Fruit fly (Drosophila melanogaster) whole organism, pupa: Measurements from ENCODE around the gene CG5793.

Experiments used
- CG10348 ChIP-seq: fragments of 200-800 bp; sonication (Bioruptor generic); IDR thresholded peaks from 2 replicates; pipeline ENCODE4 v1.3.6; 2022; ENCODE audit warnings: missing biosample characterization, missing genetic modification characterization
- CG12605 ChIP-seq: fragments of 200-800 bp; sonication (Bioruptor generic); IDR thresholded peaks from 2 replicates; pipeline ENCODE4 v1.3.6; 2022; ENCODE audit warnings: missing biosample characterization, missing genetic modification characterization
- CG13204 ChIP-seq: fragments of 200-800 bp; sonication (Bioruptor generic); optimal IDR thresholded peaks from 2 replicates; lab custom pipeline; 2018; ENCODE audit warnings: missing biosample characterization, mild to moderate bottlenecking, missing genetic modification characterization, moderate library complexity
- CG14655 ChIP-seq: fragments of 200-800 bp; sonication (Bioruptor generic); optimal IDR thresholded peaks from 3 replicates; lab custom pipeline; 2017; ENCODE audit warnings: mild to moderate bottlenecking, missing biosample characterization, missing genetic modification reagents, missing genetic modification characterization
- CG15710 ChIP-seq: fragments of 200-800 bp; sonication (Bioruptor generic); optimal IDR thresholded peaks from 2 replicates; lab custom pipeline; 2018; ENCODE audit warnings: missing biosample characterization, mild to moderate bottlenecking, missing genetic modification characterization, moderate library complexity
- CG17806 ChIP-seq: fragments of 200-800 bp; sonication (Bioruptor generic); optimal IDR thresholded peaks from 2 replicates; lab custom pipeline; 2018; ENCODE audit warnings: missing biosample characterization, mild to moderate bottlenecking, missing genetic modification characterization, moderate library complexity
- CG32121 ChIP-seq: fragments of 200-800 bp; sonication (Bioruptor generic); IDR thresholded peaks from 2 replicates; pipeline ENCODE4 v1.3.6; 2022; ENCODE audit warnings: missing biosample characterization, missing genetic modification characterization
- CG34367 ChIP-seq: fragments of 200-800 bp; sonication (Bioruptor generic); optimal IDR thresholded peaks from 2 replicates; lab custom pipeline; 2018; ENCODE audit warnings: missing biosample characterization, mild to moderate bottlenecking, missing genetic modification characterization
- CG4496 ChIP-seq: fragments of 200-800 bp; sonication (Bioruptor generic); IDR thresholded peaks from 3 replicates; pipeline ENCODE4 v1.3.6; 2022; ENCODE audit warnings: missing biosample characterization, missing genetic modification characterization
- CG8159 ChIP-seq: fragments of 200-800 bp; sonication (Bioruptor generic); optimal IDR thresholded peaks from 3 replicates; lab custom pipeline; 2018; ENCODE audit warnings: missing biosample characterization, mild to moderate bottlenecking, missing genetic modification characterization, moderate library complexity
- CG8301 ChIP-seq: fragments of 200-800 bp; sonication (Bioruptor generic); optimal IDR thresholded peaks from 2 replicates; lab custom pipeline; 2018; ENCODE audit warnings: missing biosample characterization, mild to moderate bottlenecking, missing genetic modification characterization
- CG9948 ChIP-seq: fragments of 200-800 bp; sonication (Bioruptor generic); optimal IDR thresholded peaks from 2 replicates; lab custom pipeline; 2018; ENCODE audit warnings: missing biosample characterization, mild to moderate bottlenecking, missing genetic modification characterization, moderate library complexity
- D1 ChIP-seq: fragments of 200-800 bp; sonication (Bioruptor generic); optimal IDR thresholded peaks from 2 replicates; lab custom pipeline; 2018; ENCODE audit warnings: missing biosample characterization, mild to moderate bottlenecking, missing genetic modification characterization, moderate library complexity
- EcR ChIP-seq: fragments of 200-800 bp; sonication (Bioruptor generic); optimal IDR thresholded peaks from 3 replicates; lab custom pipeline; 2019; ENCODE audit warnings: missing biosample characterization, missing genetic modification characterization, mild to moderate bottlenecking, moderate library complexity, missing genetic modification reagents
- Ets98B ChIP-seq: fragments of 200-800 bp; sonication (Bioruptor generic); IDR thresholded peaks from 2 replicates; pipeline ENCODE4 v1.3.6; 2022; ENCODE audit warnings: missing biosample characterization, missing genetic modification characterization
- Pif1A ChIP-seq: fragments of 200-800 bp; sonication (Bioruptor generic); optimal IDR thresholded peaks from 3 replicates; lab custom pipeline; 2016; ENCODE audit warnings: missing biosample characterization, missing genetic modification characterization
- Pif1B ChIP-seq: fragments of 200-800 bp; sonication (Bioruptor generic); optimal IDR thresholded peaks from 3 replicates; lab custom pipeline; 2016; ENCODE audit warnings: missing biosample characterization, missing genetic modification characterization
- Snoo ChIP-seq: fragments of 200-800 bp; sonication (Bioruptor generic); optimal IDR thresholded peaks from 3 replicates; lab custom pipeline; 2017; ENCODE audit warnings: missing biosample characterization, mild to moderate bottlenecking, missing genetic modification characterization, inconsistent platforms
- fd96Ca ChIP-seq: fragments of 200-800 bp; sonication (Bioruptor generic); IDR thresholded peaks from 3 replicates; pipeline ENCODE4 v1.3.6; 2022; ENCODE audit warnings: missing biosample characterization, missing genetic modification characterization
- gl ChIP-seq: fragments of 200-800 bp; sonication (Bioruptor generic); optimal IDR thresholded peaks from 2 replicates; lab custom pipeline; 2018; ENCODE audit warnings: missing biosample characterization, mild to moderate bottlenecking, missing genetic modification characterization
- rn ChIP-seq: fragments of 200-800 bp; sonication (Bioruptor generic); IDR thresholded peaks from 2 replicates; pipeline ENCODE4 v1.3.6; 2022; ENCODE audit warnings: missing biosample characterization, missing genetic modification characterization

Gene CG5793

dm6 chr3R:21152856-21153278 is 25.5 kb downstream of the CG5793 start:
- TF ChIP-seq CG13204 (GFP tag; lab: Kevin White, UChicago) (peak; percentile 90), fd96Ca (GFP tag; lab: Robert Waterston, UW) (peak; percentile 83; the same call in 2 of the 3 replicates), CG17806 (peak; percentile 70), Pif1B (peak; percentile 54), CG9948 (tag; lab: Kevin White, UChicago) (peak; percentile 54), CG8301 (tag; lab: Kevin White, UChicago) (peak; percentile 84), Snoo (tag; lab: Kevin White, UChicago) (peak; percentile 89), CG14655 (GFP tag; lab: Kevin White, UChicago) (peak; percentile 87), CG34367 (tag; lab: Kevin White, UChicago) (peak; percentile 75), EcR (GFP tag; lab: Kevin White, UChicago) (peak; percentile 58), CG4496 (GFP tag; lab: Robert Waterston, UW) (peak; percentile 94), CG32121 (GFP tag; lab: Robert Waterston, UW) (peak; percentile 74; the same call in 1 of the 2 replicates), Pif1A (GFP tag; lab: Kevin White, UChicago) (peak; percentile 91), CG10348 (no peak), Ets98B (GFP tag; lab: Robert Waterston, UW) (peak; percentile 97), gl (tag; lab: Kevin White, UChicago) (peak; percentile 92), CG15710 (tag; lab: Kevin White, UChicago) (peak; percentile 71), CG12605 (GFP tag; lab: Robert Waterston, UW) (peak; percentile 95), CG8159 (tag; lab: Kevin White, UChicago) (peak; percentile 74), D1 (tag; lab: Kevin White, UChicago) (no peak), rn (peak; percentile 63; the same call in 1 of the 2 replicates)
- TF ChIP-seq, all 21 proteins: peak for 19

- TF ChIP-seq fd96Ca (GFP tag; lab: Robert Waterston, UW) (peak; percentile 33; the same call in 1 of the 3 replicates), CG9948 (tag; lab: Kevin White, UChicago) (no peak), D1 (tag; lab: Kevin White, UChicago) (no peak), CG4496 (GFP tag; lab: Robert Waterston, UW) (peak; percentile 51; the same call in 1 of the 3 replicates)
Observed at dm6 chr3R:21154130-21154529, 26.8 kb downstream of the CG5793 start.

- TF ChIP-seq Pif1A (GFP tag; lab: Kevin White, UChicago) (peak; percentile 12), CG17806 (no peak), Pif1B (peak; percentile 27)
Observed at dm6 chr3R:21155931-21156488, 28.6 kb downstream of the CG5793 start.

dm6 chr3R:21156572-21157480 is 29.5 kb downstream of the CG5793 start:
- no peak for TF ChIP-seq rn
- no peak for TF ChIP-seq CG14655 (GFP tag; lab: Kevin White, UChicago)
- TF ChIP-seq CG8159 (tag; lab: Kevin White, UChicago): no peak
- no peak for TF ChIP-seq CG34367 (tag; lab: Kevin White, UChicago)
- TF ChIP-seq Snoo (tag; lab: Kevin White, UChicago): no peak
- TF ChIP-seq CG13204 (GFP tag; lab: Kevin White, UChicago): no peak

dm6 chr3R:21158643-21159042 is 31.3 kb downstream of the CG5793 start:
- TF ChIP-seq Ets98B (GFP tag; lab: Robert Waterston, UW) (no peak), Pif1B (no peak), fd96Ca (GFP tag; lab: Robert Waterston, UW) (no peak), gl (tag; lab: Kevin White, UChicago) (no peak), CG8159 (tag; lab: Kevin White, UChicago) (no peak), CG14655 (GFP tag; lab: Kevin White, UChicago) (no peak), CG12605 (GFP tag; lab: Robert Waterston, UW) (no peak), D1 (tag; lab: Kevin White, UChicago) (no peak), CG17806 (no peak)

dm6 chr3R:21161042-21161532 is 33.7 kb downstream of the CG5793 start, which contains the start of gene cDIP:
Gene cDIP, minus strand, starts transcription at chr3R:21161092.
- TF ChIP-seq CG15710 (tag; lab: Kevin White, UChicago) (no peak), CG32121 (GFP tag; lab: Robert Waterston, UW) (no peak), EcR (GFP tag; lab: Kevin White, UChicago) (no peak), CG9948 (tag; lab: Kevin White, UChicago) (no peak), Pif1B (no peak), Pif1A (GFP tag; lab: Kevin White, UChicago) (no peak), CG8301 (tag; lab: Kevin White, UChicago) (no peak), Ets98B (GFP tag; lab: Robert Waterston, UW) (no peak), gl (tag; lab: Kevin White, UChicago) (no peak), CG13204 (GFP tag; lab: Kevin White, UChicago) (no peak), CG17806 (no peak), CG8159 (tag; lab: Kevin White, UChicago) (no peak), CG12605 (GFP tag; lab: Robert Waterston, UW) (no peak), Snoo (tag; lab: Kevin White, UChicago) (no peak), CG4496 (GFP tag; lab: Robert Waterston, UW) (no peak), D1 (tag; lab: Kevin White, UChicago) (no peak)
